Worm (Caenorhabditis elegans): ENCODE data around the gene F47B8.10.

The F47B8.10 gene

ce11 chrV:14324502-14325467, 17.0 kb upstream of the F47B8.10 start, which contains the start of the genes F47B8.4 and F47B8.18:
Gene F47B8.4 (minus strand): TSS chrV:14324673.
Gene F47B8.18 (minus strand): TSS chrV:14325464.
- no peak for TF ChIP-seq nhr-2 (tag; optimal IDR thresholded peaks at IDR 0.05)
- no peak for TF ChIP-seq elt-1 (tag; optimal IDR thresholded peaks at IDR 0.05; ENCODE audit: borderline replicate concordance, insufficient read depth)
- TF ChIP-seq hlh-1 (tag; optimal IDR thresholded peaks at IDR 0.05), result no peak
- TF ChIP-seq sem-2 (GFP tag; optimal IDR thresholded peaks at IDR 0.05), result no peak
- no peak for TF ChIP-seq unc-120 (tag; optimal IDR thresholded peaks at IDR 0.05; ENCODE audit: poor library complexity, severe bottlenecking)
- TF ChIP-seq ham-2 (GFP tag; optimal IDR thresholded peaks at IDR 0.05), result no peak
- no peak for TF ChIP-seq cnd-1 (tag; optimal IDR thresholded peaks at IDR 0.05)
- no peak for TF ChIP-seq snpc-4 (tag; optimal IDR thresholded peaks at IDR 0.05)
- TF ChIP-seq sptf-1 (tag; optimal IDR thresholded peaks at IDR 0.05), result no peak
- TF ChIP-seq M03D4.4 (tag; optimal IDR thresholded peaks at IDR 0.05), result no peak
- TF ChIP-seq ceh-39 (tag; optimal IDR thresholded peaks at IDR 0.05), result no peak
- TF ChIP-seq tbx-8 (GFP tag; optimal IDR thresholded peaks at IDR 0.05), result no peak

ce11 chrV:14327776-14328175, 14.0 kb upstream of the F47B8.10 start, which contains the start of gene F47B8.5:
Gene F47B8.5 (minus strand): TSS chrV:14327876.
- TF ChIP-seq mls-2 (tag; optimal IDR thresholded peaks at IDR 0.05) (no peak), hlh-1 (tag; optimal IDR thresholded peaks at IDR 0.05) (no peak), M03D4.4 (tag; optimal IDR thresholded peaks at IDR 0.05) (no peak), sptf-1 (tag; optimal IDR thresholded peaks at IDR 0.05) (no peak), ztf-11 (tag; optimal IDR thresholded peaks at IDR 0.05) (no peak), flh-1 (GFP tag; optimal IDR thresholded peaks at IDR 0.05) (no peak), ham-2 (GFP tag; optimal IDR thresholded peaks at IDR 0.05) (no peak), nhr-12 (tag; optimal IDR thresholded peaks at IDR 0.05) (no peak), tbx-8 (GFP tag; optimal IDR thresholded peaks at IDR 0.05) (no peak), snpc-4 (tag; optimal IDR thresholded peaks at IDR 0.05) (no peak), mep-1 (tag; optimal IDR thresholded peaks at IDR 0.05) (no peak), lin-13 (tag; optimal IDR thresholded peaks at IDR 0.05) (no peak), unc-39 (tag; optimal IDR thresholded peaks at IDR 0.05) (no peak), zip-8 (tag; optimal IDR thresholded peaks at IDR 0.05) (no peak), ceh-83 (GFP tag; optimal IDR thresholded peaks at IDR 0.05) (no peak), unc-62 (GFP tag; optimal IDR thresholded peaks at IDR 0.05) (no peak), elt-1 (tag; optimal IDR thresholded peaks at IDR 0.05; ENCODE audit: borderline replicate concordance, insufficient read depth) (no peak), mab-5 (tag; optimal IDR thresholded peaks at IDR 0.05) (no peak), drap-1 (GFP tag; optimal IDR thresholded peaks at IDR 0.05) (no peak)

ce11 chrV:14328806-14329205, 13.0 kb upstream of the F47B8.10 start, which contains the start of gene pepm-1:
Gene pepm-1 (plus strand): TSS chrV:14329106.
- TF ChIP-seq mls-2 (tag; optimal IDR thresholded peaks at IDR 0.05) (no peak), cnd-1 (tag; optimal IDR thresholded peaks at IDR 0.05) (no peak), nhr-12 (tag; optimal IDR thresholded peaks at IDR 0.05) (no peak), ces-1 (GFP tag; optimal IDR thresholded peaks at IDR 0.05) (no peak), nhr-76 (tag; optimal IDR thresholded peaks at IDR 0.05) (no peak), zip-8 (tag; optimal IDR thresholded peaks at IDR 0.05) (no peak)

- TF ChIP-seq drap-1 (GFP tag; optimal IDR thresholded peaks at IDR 0.05), result no peak
- no peak for TF ChIP-seq unc-120 (tag; optimal IDR thresholded peaks at IDR 0.05; ENCODE audit: poor library complexity, severe bottlenecking)
- TF ChIP-seq cnd-1 (tag; optimal IDR thresholded peaks at IDR 0.05), result no peak
- TF ChIP-seq blmp-1 (tag; optimal IDR thresholded peaks at IDR 0.05), result no peak
These were observed 10.3 kb upstream of the F47B8.10 start, which contains the start of gene F47B8.8 for ce11 chrV:14331477-14331876. Gene F47B8.8 (plus strand): TSS chrV:14331733.

- TF ChIP-seq mab-5 (tag; optimal IDR thresholded peaks at IDR 0.05) (no peak), elt-1 (tag; optimal IDR thresholded peaks at IDR 0.05; ENCODE audit: borderline replicate concordance, insufficient read depth) (no peak), sem-2 (GFP tag; optimal IDR thresholded peaks at IDR 0.05) (no peak), unc-62 (GFP tag; optimal IDR thresholded peaks at IDR 0.05) (no peak), ceh-83 (GFP tag; optimal IDR thresholded peaks at IDR 0.05) (no peak), zip-8 (tag; optimal IDR thresholded peaks at IDR 0.05) (no peak), nhr-28 (tag; optimal IDR thresholded peaks at IDR 0.05) (no peak), M03D4.4 (tag; optimal IDR thresholded peaks at IDR 0.05) (no peak), cnd-1 (tag; optimal IDR thresholded peaks at IDR 0.05) (no peak), mep-1 (tag; optimal IDR thresholded peaks at IDR 0.05) (no peak), snpc-4 (tag; optimal IDR thresholded peaks at IDR 0.05) (no peak), ceh-39 (tag; optimal IDR thresholded peaks at IDR 0.05) (no peak), nhr-237 (tag; optimal IDR thresholded peaks at IDR 0.05) (no peak), blmp-1 (tag; optimal IDR thresholded peaks at IDR 0.05) (no peak), nhr-2 (tag; optimal IDR thresholded peaks at IDR 0.05) (no peak)
These were observed 8.7 kb upstream of the F47B8.10 start, which contains the start of gene srm-4 for ce11 chrV:14333116-14333515. Gene srm-4 (plus strand): TSS chrV:14333416.
